Fruit fly (Drosophila melanogaster): ENCODE data around the gene CG18858.

dm6 chr2L:20429458-20429857 is 29.4 kb downstream of the CG18858 start:
- TF ChIP-seq CG4318 (GFP tag; optimal IDR thresholded peaks at IDR 0.05) (no peak), CG34406 (GFP tag; optimal IDR thresholded peaks at IDR 0.05) (no peak), ss (GFP tag; optimal IDR thresholded peaks at IDR 0.05) (no peak), svp (GFP tag) (no peak), lz (GFP tag; optimal IDR thresholded peaks at IDR 0.05) (no peak), CG10669 (GFP tag; optimal IDR thresholded peaks at IDR 0.05) (no peak), Ets21C (GFP tag; optimal IDR thresholded peaks at IDR 0.05) (no peak), Smox (GFP tag; optimal IDR thresholded peaks at IDR 0.05) (no peak), salr (GFP tag; optimal IDR thresholded peaks at IDR 0.05) (no peak), CG6276 (GFP tag; optimal IDR thresholded peaks at IDR 0.05) (no peak), Hr39 (GFP tag; optimal IDR thresholded peaks at IDR 0.05) (no peak), fd85E (GFP tag; optimal IDR thresholded peaks at IDR 0.05) (no peak), esn (GFP tag; optimal IDR thresholded peaks at IDR 0.05) (no peak), vri (GFP tag; optimal IDR thresholded peaks at IDR 0.05) (no peak)

Data from whole organism, prepupa.